Fruit fly (Drosophila melanogaster) whole organism, prepupa: ENCODE results near the gene Aptx.

Source experiments
- CG11294 ChIP-seq: fragments of 200-800 bp; sonication (Bioruptor generic); IDR thresholded peaks from 2 replicates; pipeline ENCODE4 v1.3.6; 2022; ENCODE audit warnings: missing biosample characterization, missing genetic modification characterization
- Gug ChIP-seq: fragments of 200-800 bp; sonication (Bioruptor generic); IDR thresholded peaks from 2 replicates; pipeline ENCODE4 v1.3.6; 2022; ENCODE audit warnings: missing biosample characterization, missing genetic modification characterization
- Hr39 ChIP-seq: fragments of 200-800 bp; sonication (Bioruptor generic); optimal IDR thresholded peaks from 2 replicates; lab custom pipeline; 2016; ENCODE audit warnings: missing biosample characterization, missing genetic modification characterization
- Hr4 ChIP-seq: fragments of 200-800 bp; sonication (Bioruptor generic); optimal IDR thresholded peaks from 3 replicates; lab custom pipeline; 2016; ENCODE audit warnings: missing biosample characterization, missing genetic modification characterization
- Lpt ChIP-seq: fragments of 200-800 bp; sonication (Bioruptor generic); optimal IDR thresholded peaks from 3 replicates; lab custom pipeline; 2016; ENCODE audit warnings: missing biosample characterization, missing genetic modification characterization
- OdsH ChIP-seq: fragments of 200-800 bp; sonication (Bioruptor generic); optimal IDR thresholded peaks from 3 replicates; lab custom pipeline; 2016; ENCODE audit warnings: missing biosample characterization, missing genetic modification characterization
- Sox102F ChIP-seq: fragments of 200-800 bp; sonication (Bioruptor generic); optimal IDR thresholded peaks from 2 replicates; lab custom pipeline; 2016; ENCODE audit warnings: missing biosample characterization, mild to moderate bottlenecking, missing genetic modification characterization
- Sox14 ChIP-seq: fragments of 200-800 bp; sonication (Bioruptor generic); optimal IDR thresholded peaks from 3 replicates; lab custom pipeline; 2016; ENCODE audit warnings: missing biosample characterization, missing genetic modification characterization
- cyc ChIP-seq: fragments of 200-800 bp; sonication (Bioruptor generic); optimal IDR thresholded peaks from 3 replicates; lab custom pipeline; 2016; ENCODE audit warnings: missing biosample characterization, missing genetic modification characterization
- fd59A ChIP-seq: fragments of 200-800 bp; sonication (Bioruptor generic); optimal IDR thresholded peaks from 2 replicates; lab custom pipeline; 2017; ENCODE audit warnings: missing biosample characterization, mild to moderate bottlenecking, missing genetic modification characterization, missing genetic modification reagents
- svp ChIP-seq: fragments of 200-800 bp; sonication (Bioruptor generic); peaks from one replicate; lab custom pipeline; 2016; ENCODE audit warnings: missing biosample characterization, missing genetic modification characterization
- topi ChIP-seq: fragments of 200-800 bp; sonication (Bioruptor generic); optimal IDR thresholded peaks from 3 replicates; lab custom pipeline; 2016; ENCODE audit warnings: missing biosample characterization, missing genetic modification characterization

DNA sequence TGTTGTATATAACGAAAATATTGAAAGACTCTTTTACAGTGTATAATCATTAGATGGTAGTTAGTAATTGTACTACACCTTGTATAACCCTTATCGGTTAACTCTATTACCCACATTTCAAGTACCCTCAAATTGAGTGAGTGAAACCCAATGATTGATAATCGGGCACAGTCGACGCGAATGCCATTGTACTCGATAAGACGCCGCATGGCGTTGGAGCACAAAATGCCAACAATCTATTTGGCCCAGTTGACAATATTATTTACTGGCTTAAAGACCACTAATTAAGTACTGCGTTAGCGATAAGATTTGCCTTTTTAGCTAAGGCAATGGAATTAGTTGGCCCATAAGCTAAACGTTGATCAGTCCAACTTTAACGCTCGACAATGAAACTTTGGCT lies 15.6 kb upstream of the Aptx start, which contains the start of gene CG3734:
- no peak for TF ChIP-seq Sox14 (GFP tag; lab: Kevin White, UChicago)
- TF ChIP-seq OdsH (GFP tag; lab: Kevin White, UChicago): no peak
- TF ChIP-seq Hr4 (GFP tag; lab: Kevin White, UChicago): no peak
- TF ChIP-seq Lpt: no peak
- TF ChIP-seq Gug (GFP tag; lab: Robert Waterston, UW): no peak
- TF ChIP-seq CG11294: no peak
- TF ChIP-seq cyc (GFP tag; lab: Kevin White, UChicago): no peak
- no peak for TF ChIP-seq fd59A (GFP tag; lab: Kevin White, UChicago)
- TF ChIP-seq Sox102F: no peak
- TF ChIP-seq svp (GFP tag; lab: Kevin White, UChicago): no peak
- no peak for TF ChIP-seq topi (GFP tag; lab: Kevin White, UChicago)
- TF ChIP-seq Hr39: no peak
